Worm (Caenorhabditis elegans) whole organism, dauer: ENCODE data around the gene ZK596.3.

Source experiments
- unc-62 ChIP-seq: sonication (generic microtip); optimal IDR thresholded peaks from 2 replicates; lab custom pipeline; 2017; ENCODE audit warnings: missing biosample characterization, missing genetic modification reagents, missing genetic modification characterization

The ZK596.3 gene

DNA sequence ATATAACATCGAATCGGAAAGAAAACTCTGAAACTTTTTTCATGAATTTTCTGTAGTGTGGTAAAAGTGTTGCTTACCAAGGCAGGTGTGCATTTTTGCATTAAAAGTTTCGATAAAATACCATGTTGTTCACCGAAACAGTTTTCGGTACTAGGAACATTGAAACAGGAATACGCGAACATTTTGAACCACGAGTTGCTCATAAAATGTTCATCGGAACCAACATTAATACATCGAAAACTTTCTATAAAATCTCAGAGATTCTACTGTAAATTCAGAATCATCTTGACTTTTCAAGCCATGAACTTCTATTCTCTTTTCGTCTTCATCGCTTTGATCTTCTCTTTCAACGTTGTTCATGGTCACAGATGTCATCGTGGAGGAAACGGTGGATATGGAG lies 23.9 kb downstream of the ZK596.3 start, which contains the start of gene fipr-15:
Gene fipr-15, plus strand, starts transcription at position 301 of the 400 bp plus-strand sequence.
- TF ChIP-seq unc-62 (GFP tag; lab: Kevin White, UChicago), result no peak

DNA sequence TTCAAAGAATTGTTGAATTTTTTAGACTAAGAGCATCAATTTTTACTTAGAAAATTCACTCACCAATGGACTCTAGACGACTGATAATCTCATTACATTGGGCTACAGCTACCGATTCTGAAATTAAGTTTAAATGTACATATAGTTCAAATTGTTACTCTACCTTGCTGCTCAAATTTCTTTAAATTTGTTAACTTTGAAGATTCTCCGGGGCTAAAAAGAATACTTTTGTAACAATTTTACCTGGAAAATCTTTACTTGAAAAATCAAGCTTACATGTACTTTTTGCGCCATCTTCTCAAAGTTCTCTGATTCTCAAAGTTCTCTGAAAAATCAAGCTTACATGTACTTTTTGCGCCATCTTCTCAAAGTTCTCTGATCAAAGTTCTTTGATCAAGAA lies 24.6 kb downstream of the ZK596.3 start, which contains the start of gene sdz-13:
Gene sdz-13, minus strand, starts transcription at position 101 of the 400 bp plus-strand sequence.
- TF ChIP-seq unc-62 (GFP tag; lab: Kevin White, UChicago), result no peak

DNA sequence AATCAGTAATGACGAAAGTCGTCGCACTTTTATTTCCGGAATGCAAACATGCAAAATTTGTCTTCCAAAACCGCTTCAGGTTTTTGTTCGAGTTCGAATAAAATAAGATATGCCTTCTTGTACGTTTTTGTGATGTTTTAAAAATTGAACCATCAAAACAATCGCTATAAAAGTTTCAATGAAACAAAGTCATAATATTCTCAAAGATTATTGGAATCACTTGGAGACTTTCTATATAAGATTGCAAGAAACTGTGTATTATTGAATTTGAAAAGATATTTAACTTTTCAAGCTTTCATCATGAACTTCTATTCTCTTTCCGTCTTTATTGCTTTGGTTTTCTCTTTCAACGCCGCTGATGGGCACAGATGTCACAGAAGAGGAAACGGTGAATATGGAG lies 27.3 kb downstream of the ZK596.3 start, which contains the start of gene fipr-14:
Gene fipr-14, plus strand, starts transcription at position 301 of the 400 bp plus-strand sequence.
- no peak for TF ChIP-seq unc-62 (GFP tag; lab: Kevin White, UChicago)

DNA sequence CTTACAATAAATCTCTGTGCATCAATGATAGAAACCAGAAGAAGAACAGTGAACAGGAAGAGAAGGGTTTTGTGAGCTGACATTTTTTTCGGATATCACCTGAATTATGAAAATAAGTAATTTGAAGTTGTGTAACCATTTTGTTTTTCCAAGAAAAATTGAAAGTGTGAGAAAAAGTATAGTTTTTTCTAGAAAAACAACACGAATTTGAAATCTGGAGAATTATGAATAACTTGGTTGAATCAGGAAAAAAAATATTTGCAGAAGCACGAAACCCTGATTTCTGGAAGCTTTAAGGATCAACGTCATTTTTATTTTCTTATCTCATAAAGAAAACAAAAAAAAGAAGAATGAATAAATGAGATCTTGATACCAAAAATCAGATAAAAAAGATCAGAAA lies 29.7 kb downstream of the ZK596.3 start, which contains the start of gene F13E9.12:
Gene F13E9.12, minus strand, starts transcription at position 101 of the 400 bp plus-strand sequence.
- TF ChIP-seq unc-62 (GFP tag; lab: Kevin White, UChicago), result no peak

DNA sequence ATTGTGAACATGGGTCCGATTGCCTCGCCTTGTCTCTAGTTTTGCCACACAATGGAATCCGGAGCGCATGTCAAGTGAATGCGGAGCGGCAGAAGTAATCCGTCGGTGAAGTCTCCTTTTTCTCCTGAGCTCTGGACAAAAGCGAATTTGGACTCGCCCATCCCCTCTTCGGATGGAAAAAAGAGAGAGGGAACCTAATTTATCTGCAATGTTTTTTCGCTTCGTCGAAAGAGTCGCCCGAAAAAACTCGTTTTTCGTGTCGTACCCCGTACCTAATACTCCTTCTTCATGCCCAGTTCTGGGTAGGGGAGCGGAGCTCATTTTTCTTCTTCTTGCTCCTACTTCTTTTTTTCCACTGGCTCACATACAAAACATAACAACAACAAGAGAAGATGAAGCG lies 34.0 kb downstream of the ZK596.3 start:
- no peak for TF ChIP-seq unc-62 (GFP tag; lab: Kevin White, UChicago)

ce11 chrIV:10869642-10870041 lies 34.5 kb downstream of the ZK596.3 start:
- no peak for TF ChIP-seq unc-62 (GFP tag; lab: Kevin White, UChicago)

ce11 chrIV:10868629-10869251 lies 35.4 kb downstream of the ZK596.3 start, which contains the start of gene F13E9.11:
F13E9.11 (minus strand) TSS chrIV:10869135.
- TF ChIP-seq unc-62 (GFP tag; lab: Kevin White, UChicago), result no peak

- TF ChIP-seq unc-62 (GFP tag; lab: Kevin White, UChicago), result no peak
Measured at ce11 chrIV:10867370-10868146, 36.6 kb downstream of the ZK596.3 start.

- no peak for TF ChIP-seq unc-62 (GFP tag; lab: Kevin White, UChicago)
Measured at ce11 chrIV:10864031-10864430, 40.2 kb downstream of the ZK596.3 start, which contains the start of gene nish-1. nish-1 (plus strand) TSS chrIV:10864331.

ce11 chrIV:10861102-10861501 lies 43.1 kb downstream of the ZK596.3 start, which contains the start of gene rbm-22:
rbm-22 (plus strand) TSS chrIV:10861402.
- no peak for TF ChIP-seq unc-62 (GFP tag; lab: Kevin White, UChicago)

DNA sequence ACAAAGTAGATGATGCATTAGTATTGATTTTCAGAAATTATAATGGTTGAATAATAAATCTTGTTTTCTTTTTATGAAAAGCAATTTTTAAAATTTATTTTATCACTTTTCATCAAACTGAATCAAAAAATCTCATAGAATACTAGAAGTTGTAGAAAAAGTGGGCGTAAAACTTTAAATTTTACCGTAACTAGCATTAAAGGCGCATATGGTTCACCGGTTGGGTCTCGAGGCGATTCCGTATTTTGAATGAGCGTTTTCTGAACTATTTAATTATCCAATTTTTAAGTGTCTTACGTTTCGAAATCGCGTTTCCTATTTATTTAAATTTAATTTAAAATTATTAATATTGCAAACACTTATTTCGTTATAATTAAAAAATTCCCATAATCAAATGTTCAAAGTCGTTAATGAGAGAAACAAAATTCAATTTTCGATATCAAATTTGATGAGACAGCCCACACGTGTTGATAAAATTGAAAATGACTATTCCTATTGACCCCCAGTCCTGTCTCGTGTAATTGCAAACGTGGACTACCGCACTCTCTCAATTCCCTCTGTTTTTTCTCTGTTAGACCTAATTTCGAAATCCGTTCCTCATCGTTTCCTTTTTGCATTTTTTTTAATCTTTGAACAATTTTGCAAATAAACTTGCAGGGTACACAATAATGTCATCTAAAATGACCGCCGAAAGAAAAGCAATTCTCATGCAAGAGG lies 45.7 kb downstream of the ZK596.3 start, which contains the start of the genes T11G6.2 and hars-1:
Gene T11G6.2, minus strand, starts transcription at position 197 of the 717 bp plus-strand sequence.
Gene hars-1, plus strand, starts transcription at position 658 of the 717 bp plus-strand sequence.
- TF ChIP-seq unc-62 (GFP tag; lab: Kevin White, UChicago), result no peak

- no peak for TF ChIP-seq unc-62 (GFP tag; lab: Kevin White, UChicago)
Measured at ce11 chrIV:10855946-10856345, 48.2 kb downstream of the ZK596.3 start.

ce11 chrIV:10855049-10855448 lies 49.1 kb downstream of the ZK596.3 start, which contains the start of gene T11G6.3:
T11G6.3 (minus strand) TSS chrIV:10855237.
- TF ChIP-seq unc-62 (GFP tag; lab: Kevin White, UChicago), result no peak

DNA sequence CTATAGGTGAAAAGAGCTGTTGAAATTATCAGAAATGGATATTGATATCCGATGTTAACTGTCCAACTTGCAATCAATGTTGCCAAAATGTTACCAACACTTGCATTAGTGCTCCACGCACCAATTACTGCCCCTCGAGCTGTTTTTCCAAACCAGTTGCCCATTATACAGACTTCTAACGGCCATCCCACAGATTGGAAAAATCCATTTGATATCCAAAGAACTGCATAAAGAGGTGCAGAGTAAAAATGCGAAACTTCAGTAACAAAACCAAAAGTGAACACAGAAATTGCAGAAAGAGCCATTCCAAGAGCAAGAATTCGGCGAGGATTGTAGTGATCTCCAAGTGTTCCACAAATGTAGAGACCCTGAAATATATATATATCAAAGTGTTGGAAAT lies 50.1 kb downstream of the ZK596.3 start:
- no peak for TF ChIP-seq unc-62 (GFP tag; lab: Kevin White, UChicago)

DNA sequence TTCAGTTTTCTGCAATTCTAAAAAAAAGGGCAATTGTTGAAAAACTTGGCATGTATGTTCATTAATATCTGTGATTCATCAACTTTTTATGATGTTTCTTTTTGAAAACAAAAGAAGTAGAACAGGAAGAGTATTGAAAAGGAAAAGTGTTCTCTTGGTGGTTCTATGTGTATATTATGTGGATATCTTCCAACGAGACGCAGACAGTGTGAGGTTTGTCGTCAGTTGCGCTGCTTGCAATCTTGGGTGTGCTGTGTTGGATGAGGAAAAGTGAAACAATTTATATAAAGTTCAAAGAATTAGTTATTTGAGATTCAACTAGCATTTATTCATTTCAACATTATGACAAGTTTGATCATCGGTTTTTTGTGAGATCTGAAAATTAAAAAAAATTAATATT lies 51.8 kb downstream of the ZK596.3 start:
- no peak for TF ChIP-seq unc-62 (GFP tag; lab: Kevin White, UChicago)
